Worm (Caenorhabditis elegans) whole organism, early embryonic: ENCODE measurements around the gene D1054.19.

Source experiments
- F13C5.2 ChIP-seq: sonication (generic microtip); optimal IDR thresholded peaks from 2 replicates; lab custom pipeline; 2017; ENCODE audit warnings: mild to moderate bottlenecking, missing genetic modification characterization, inconsistent platforms, missing compliant biosample characterization
- aly-1 ChIP-seq: sonication (generic microtip); optimal IDR thresholded peaks from 2 replicates; lab custom pipeline; 2016; ENCODE audit warnings: missing genetic modification characterization, missing compliant biosample characterization
- ama-1 ChIP-seq: fragments of 150-350 bp; optimal IDR thresholded peaks from 2 replicates; lab custom pipeline; 2014
- ceh-36 ChIP-seq: sonication (generic microtip); optimal IDR thresholded peaks from 2 replicates; lab custom pipeline; 2016; ENCODE audit warnings: missing genetic modification characterization, inconsistent platforms, missing compliant biosample characterization
- flt-1 ChIP-seq: fragments of 200-800 bp; sonication (Bioruptor generic); IDR thresholded peaks from 2 replicates; pipeline ENCODE4 v1.3.6; 2022; ENCODE audit warnings: missing genetic modification characterization, missing compliant biosample characterization
- pes-1 ChIP-seq: fragments of 200-800 bp; sonication (Bioruptor generic); IDR thresholded peaks from 2 replicates; pipeline ENCODE4 v1.3.6; 2022; ENCODE audit warnings: missing genetic modification reagents, missing genetic modification characterization, missing compliant biosample characterization
- scrt-1 ChIP-seq: fragments of 200-800 bp; sonication (Bioruptor generic); IDR thresholded peaks from 2 replicates; pipeline ENCODE4 v1.3.6; 2022; ENCODE audit warnings: missing genetic modification characterization, missing compliant biosample characterization
- tbx-11 ChIP-seq: fragments of 200-800 bp; sonication (Bioruptor generic); IDR thresholded peaks from 2 replicates; pipeline ENCODE4 v1.3.6; 2022; ENCODE audit warnings: missing genetic modification characterization, missing compliant biosample characterization
- tbx-37 ChIP-seq: fragments of 200-800 bp; sonication (Bioruptor generic); conservative IDR thresholded peaks from 2 replicates; pipeline ENCODE4 v1.3.6; 2022; ENCODE audit warnings: missing genetic modification reagents, missing genetic modification characterization, missing compliant biosample characterization

DNA sequence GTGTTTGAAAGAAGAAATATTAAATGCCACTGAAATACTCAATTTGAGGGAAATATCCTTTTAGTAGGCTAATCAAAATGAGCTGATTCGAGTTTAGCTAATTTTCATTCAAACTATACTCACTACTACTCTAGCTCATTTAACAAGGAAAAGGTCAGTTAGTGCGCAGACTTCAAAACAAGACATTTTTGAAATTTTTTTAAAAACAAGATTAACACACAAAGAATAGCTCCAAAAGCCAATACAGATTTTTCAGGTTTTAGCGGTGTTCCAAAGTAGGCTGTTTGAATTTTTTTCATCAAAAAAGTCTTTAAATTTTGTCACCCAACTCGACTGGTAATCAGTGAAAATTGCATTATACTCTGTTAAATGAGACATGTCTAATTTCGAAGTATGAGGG lies 34.8 kb upstream of the D1054.19 start:
- no peak for TF ChIP-seq pes-1 (GFP tag; lab: Robert Waterston, UW)
- no peak for TF ChIP-seq ama-1 (lab: Kevin White, UChicago)
- TF ChIP-seq scrt-1 (GFP tag; lab: Robert Waterston, UW), result no peak
- TF ChIP-seq F13C5.2 (tag; lab: Kevin White, UChicago), result no peak
- no peak for TF ChIP-seq ceh-36
- no peak for TF ChIP-seq flt-1
- no peak for TF ChIP-seq aly-1 (tag; lab: Kevin White, UChicago)
- TF ChIP-seq tbx-37 (GFP tag; lab: Robert Waterston, UW), result no peak
- TF ChIP-seq tbx-11 (GFP tag; lab: Robert Waterston, UW), result no peak
